Worm (Caenorhabditis elegans): ENCODE data around the gene ttr-9.

ttr-9 gene

ce11 chrIV:9512836-9513235, 6.7 kb upstream of the ttr-9 start, which contains the start of gene C33A12.3:
C33A12.3 (minus strand) TSS chrIV:9513002.
- TF ChIP-seq hmg-11 (tag; optimal IDR thresholded peaks at IDR 0.05) (no peak), nhr-28 (tag; optimal IDR thresholded peaks at IDR 0.05) (no peak), aly-2 (tag; optimal IDR thresholded peaks at IDR 0.05) (no peak), ceh-9 (tag; optimal IDR thresholded peaks at IDR 0.05) (no peak), lsy-12 (tag; optimal IDR thresholded peaks at IDR 0.05) (no peak)

- TF ChIP-seq pha-4 (tag; optimal IDR thresholded peaks at IDR 0.05), result peak; percentile 23
- TF ChIP-seq elt-2 (tag; optimal IDR thresholded peaks at IDR 0.05), result peak; percentile 43
- TF ChIP-seq lsy-12 (tag; optimal IDR thresholded peaks at IDR 0.05), result no peak
- no peak for TF ChIP-seq daf-12 (tag; optimal IDR thresholded peaks at IDR 0.05)
- peak; percentile 67 for TF ChIP-seq snpc-4 (tag; optimal IDR thresholded peaks at IDR 0.05)
- peak; percentile 40 for TF ChIP-seq pqm-1 (tag; optimal IDR thresholded peaks at IDR 0.05)
- no peak for TF ChIP-seq nhr-76 (tag; optimal IDR thresholded peaks at IDR 0.05)
Observed at ce11 chrIV:9511640-9512039, 5.5 kb upstream of the ttr-9 start.

- peak; percentile 76 for TF ChIP-seq ceh-82 (tag; optimal IDR thresholded peaks at IDR 0.05)
- TF ChIP-seq zag-1 (tag; optimal IDR thresholded peaks at IDR 0.05), result peak; percentile 51
- peak; percentile 43 for TF ChIP-seq pha-4 (tag; optimal IDR thresholded peaks at IDR 0.05)
- peak; percentile 59 for TF ChIP-seq egl-5 (tag; optimal IDR thresholded peaks at IDR 0.05)
- peak; percentile 72 for TF ChIP-seq R02D3.7 (tag; optimal IDR thresholded peaks at IDR 0.05)
- peak; percentile 41 for TF ChIP-seq lin-15B (tag; optimal IDR thresholded peaks at IDR 0.05)
- TF ChIP-seq nhr-76 (tag; optimal IDR thresholded peaks at IDR 0.05), result peak; percentile 55
- peak; percentile 68 for TF ChIP-seq tbx-2 (tag; optimal IDR thresholded peaks at IDR 0.05)
- TF ChIP-seq ztf-11 (tag; optimal IDR thresholded peaks at IDR 0.05), result no peak
- peak; percentile 99 for TF ChIP-seq snpc-4 (tag; optimal IDR thresholded peaks at IDR 0.05)
- TF ChIP-seq ama-1 (optimal IDR thresholded peaks at IDR 0.05), result peak; percentile 94
- TF ChIP-seq lsy-12 (tag; optimal IDR thresholded peaks at IDR 0.05), result peak; percentile 83
- peak; percentile 88 for TF ChIP-seq hmg-11 (tag; optimal IDR thresholded peaks at IDR 0.05)
- TF ChIP-seq nfya-1 (tag; optimal IDR thresholded peaks at IDR 0.05; ENCODE audit: insufficient read depth), result peak; percentile 90
- TF ChIP-seq unc-62 (GFP tag; optimal IDR thresholded peaks at IDR 0.05), result peak; percentile 20
- TF ChIP-seq nhr-77 (tag; optimal IDR thresholded peaks at IDR 0.05), result no peak
- peak; percentile 49 for TF ChIP-seq daf-12 (tag; optimal IDR thresholded peaks at IDR 0.05)
- peak; percentile 73 for TF ChIP-seq nhr-23 (tag; optimal IDR thresholded peaks at IDR 0.05)
- no peak for TF ChIP-seq egl-27 (tag; optimal IDR thresholded peaks at IDR 0.05)
- TF ChIP-seq aly-2 (tag; optimal IDR thresholded peaks at IDR 0.05), result no peak
- TF ChIP-seq nhr-43 (tag; optimal IDR thresholded peaks at IDR 0.05; ENCODE audit: poor library complexity, severe bottlenecking), result peak; percentile 64
- no peak for TF ChIP-seq elt-1 (tag; optimal IDR thresholded peaks at IDR 0.05)
- TF ChIP-seq ztf-4 (tag; optimal IDR thresholded peaks at IDR 0.05), result no peak
- TF ChIP-seq nhr-25 (tag; optimal IDR thresholded peaks at IDR 0.05), result peak; percentile 92
- peak; percentile 0 for TF ChIP-seq pqm-1 (tag; optimal IDR thresholded peaks at IDR 0.05)
- peak; percentile 28 for TF ChIP-seq jun-1 (tag; optimal IDR thresholded peaks at IDR 0.05)
- TF ChIP-seq ceh-28 (tag; optimal IDR thresholded peaks at IDR 0.05), result peak; percentile 59
- TF ChIP-seq mdl-1 (tag; optimal IDR thresholded peaks at IDR 0.05), result peak; percentile 47
- TF ChIP-seq fkh-10 (GFP tag; optimal IDR thresholded peaks at IDR 0.05), result peak; percentile 32
- TF ChIP-seq nhr-28 (tag; optimal IDR thresholded peaks at IDR 0.05), result peak; percentile 59
- no peak for TF ChIP-seq ceh-16 (tag; optimal IDR thresholded peaks at IDR 0.05)
- peak; percentile 37 for TF ChIP-seq lin-39 (tag; optimal IDR thresholded peaks at IDR 0.05)
- peak; percentile 1 for TF ChIP-seq fos-1 (tag; optimal IDR thresholded peaks at IDR 0.05)
Observed at ce11 chrIV:9511221-9511638, 5.1 kb upstream of the ttr-9 start.

- TF ChIP-seq fkh-10 (GFP tag; optimal IDR thresholded peaks at IDR 0.05) (peak; percentile 17), mml-1 (tag; optimal IDR thresholded peaks at IDR 0.05) (no peak), lin-39 (tag; optimal IDR thresholded peaks at IDR 0.05) (no peak), lsy-12 (tag; optimal IDR thresholded peaks at IDR 0.05) (no peak), ceh-28 (tag; optimal IDR thresholded peaks at IDR 0.05) (no peak), skn-1 (tag; optimal IDR thresholded peaks at IDR 0.05) (no peak), hmg-11 (tag; optimal IDR thresholded peaks at IDR 0.05) (no peak), nfya-1 (tag; optimal IDR thresholded peaks at IDR 0.05; ENCODE audit: insufficient read depth) (peak; percentile 2)
Observed at ce11 chrIV:9510439-9510838, 4.3 kb upstream of the ttr-9 start, which contains the start of gene C33A12.4. C33A12.4 (minus strand) TSS chrIV:9510569.
